Worm (Caenorhabditis elegans) whole organism, midembryonic: ENCODE results near the gene twf-2.

Experiments used
- T22C8.4 ChIP-seq: fragments of 200-800 bp; sonication (Bioruptor generic); IDR thresholded peaks from 2 replicates; pipeline ENCODE4 v1.3.6; 2022; ENCODE audit warnings: missing genetic modification characterization, missing compliant biosample characterization
- cog-1 ChIP-seq: sonication (generic microtip); optimal IDR thresholded peaks from 2 replicates; lab custom pipeline; 2016; ENCODE audit warnings: missing genetic modification characterization, missing compliant biosample characterization
- flt-1 ChIP-seq: fragments of 200-800 bp; sonication (Bioruptor generic); IDR thresholded peaks from 2 replicates; pipeline ENCODE4 v1.3.6; 2022; ENCODE audit warnings: missing genetic modification characterization, missing compliant biosample characterization
- klf-2 ChIP-seq: fragments of 200-800 bp; sonication (Bioruptor generic); conservative IDR thresholded peaks from 2 replicates; pipeline ENCODE4 v1.3.6; 2022; ENCODE audit warnings: missing genetic modification reagents, missing genetic modification characterization, missing compliant biosample characterization
- med-1 ChIP-seq: sonication (generic microtip); optimal IDR thresholded peaks from 2 replicates; lab custom pipeline; 2017; ENCODE audit warnings: missing genetic modification characterization, mild to moderate bottlenecking, missing compliant biosample characterization, antibody characterized with exemption, missing genetic modification reagents; ENCODE audit not compliant: insufficient read depth
- ref-1 ChIP-seq: fragments of 200-800 bp; sonication (Bioruptor generic); conservative IDR thresholded peaks from 2 replicates; pipeline ENCODE4 v1.3.6; 2022; ENCODE audit warnings: missing genetic modification reagents, missing genetic modification characterization, missing compliant biosample characterization
- tab-1 ChIP-seq: fragments of 200-800 bp; sonication (Bioruptor generic); IDR thresholded peaks from 2 replicates; pipeline ENCODE4 v1.3.6; 2022; ENCODE audit warnings: missing genetic modification characterization, missing compliant biosample characterization
- ztf-23 ChIP-seq: fragments of 200-800 bp; sonication (Bioruptor generic); IDR thresholded peaks from 2 replicates; pipeline ENCODE4 v1.3.6; 2022; ENCODE audit warnings: missing genetic modification reagents, missing genetic modification characterization, missing compliant biosample characterization
- ztf-29 ChIP-seq: fragments of 200-800 bp; sonication (Bioruptor generic); IDR thresholded peaks from 2 replicates; pipeline ENCODE4 v1.3.6; 2022; ENCODE audit warnings: missing genetic modification reagents, missing genetic modification characterization, missing compliant biosample characterization

The twf-2 gene

ce11 chrX:16487068-16487658, 41.2 kb downstream of the twf-2 start, which contains the start of gene cah-3:
cah-3 (plus strand) TSS chrX:16487481.
- no peak for TF ChIP-seq ref-1 (GFP tag; lab: Robert Waterston, UW)

ce11 chrX:16490753-16491152, 44.8 kb downstream of the twf-2 start:
- TF ChIP-seq tab-1 (GFP tag; lab: Robert Waterston, UW), result no peak
- TF ChIP-seq klf-2, result no peak
- no peak for TF ChIP-seq flt-1
- TF ChIP-seq med-1 (GFP tag; lab: Kevin White, UChicago), result no peak
- no peak for TF ChIP-seq ref-1 (GFP tag; lab: Robert Waterston, UW)

ce11 chrX:16494630-16495029, 48.6 kb downstream of the twf-2 start, which contains the start of gene K05G3.2:
K05G3.2 (plus strand) TSS chrX:16494930.
- TF ChIP-seq ztf-29, result no peak
- TF ChIP-seq cog-1 (tag; lab: Kevin White, UChicago), result no peak
- no peak for TF ChIP-seq ref-1 (GFP tag; lab: Robert Waterston, UW)
- no peak for TF ChIP-seq med-1 (GFP tag; lab: Kevin White, UChicago)
- no peak for TF ChIP-seq ztf-23 (GFP tag; lab: Robert Waterston, UW)
- TF ChIP-seq T22C8.4 (GFP tag; lab: Robert Waterston, UW), result no peak
- no peak for TF ChIP-seq klf-2
- no peak for TF ChIP-seq tab-1 (GFP tag; lab: Robert Waterston, UW)
- TF ChIP-seq flt-1, result no peak
